Worm (Caenorhabditis elegans): ENCODE measurements around the gene C13F10.7.
A peak's percentile ranks its signal among the peaks of the same experiment; 100 is the strongest.

Gene C13F10.7

DNA sequence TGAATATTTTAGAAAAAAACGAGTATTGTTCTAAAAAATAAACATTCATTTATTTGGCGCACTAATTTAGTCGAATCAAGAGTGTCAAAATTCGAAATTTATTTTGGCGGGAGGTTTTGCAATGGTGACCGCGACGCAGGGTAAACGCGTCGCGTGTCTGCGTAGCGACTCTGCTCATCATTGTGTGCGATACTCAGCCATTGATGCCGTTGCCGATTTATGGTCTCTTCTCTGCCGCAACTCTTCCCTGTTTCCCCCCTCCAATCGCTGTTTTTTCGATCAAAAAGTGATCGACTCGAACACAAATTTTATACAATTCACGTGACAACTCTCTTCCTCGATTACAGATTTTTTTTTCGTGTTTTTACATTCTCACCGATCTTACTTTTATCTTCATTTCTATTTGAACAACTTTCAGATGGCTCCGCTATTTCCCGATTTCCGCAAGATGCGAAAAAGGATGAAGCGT is 26.5 kb downstream of the C13F10.7 start, which contains the start of gene F09G2.2 (continued):
- TF ChIP-seq dmd-8 (GFP tag; IDR thresholded peaks at IDR 0.05) (no peak), Y105C5A.15 (GFP tag; IDR thresholded peaks at IDR 0.05) (no peak), hmg-1.1 (GFP tag; IDR thresholded peaks at IDR 0.05) (peak; percentile 89), skn-1 (tag; optimal IDR thresholded peaks at IDR 0.05) (no peak), hlh-30 (tag; optimal IDR thresholded peaks at IDR 0.05; ENCODE audit: insufficient read depth) (peak; percentile 83), zag-1 (tag; optimal IDR thresholded peaks at IDR 0.05) (no peak), mxl-2 (GFP tag; conservative IDR thresholded peaks at IDR 0.05) (0 out of 2 replicates have a peak, but pooled peaks have one; percentile 36), pha-4 (GFP tag; IDR thresholded peaks at IDR 0.05) (peak; percentile 78; the same call in 1 of the 2 replicates), pha-4 (tag; optimal IDR thresholded peaks at IDR 0.05) (no peak), lin-29 (GFP tag; IDR thresholded peaks at IDR 0.05) (peak; percentile 80; the same call in 1 of the 2 replicates), daf-12 (tag; optimal IDR thresholded peaks at IDR 0.05) (no peak), ceh-62 (tag; optimal IDR thresholded peaks at IDR 0.05) (no peak), lin-15B (tag; optimal IDR thresholded peaks at IDR 0.05) (peak; percentile 28), D1046.2 (GFP tag; IDR thresholded peaks at IDR 0.05) (0 out of 2 replicates have a peak, but pooled peaks have one; percentile 44), R02D3.7 (tag; optimal IDR thresholded peaks at IDR 0.05) (no peak), Y48G9A.11 (GFP tag; IDR thresholded peaks at IDR 0.05) (peak; percentile 63), spr-1 (tag; optimal IDR thresholded peaks at IDR 0.05) (peak; percentile 56), F37D6.2 (tag; optimal IDR thresholded peaks at IDR 0.05) (peak; percentile 31), spr-3 (GFP tag; optimal IDR thresholded peaks at IDR 0.05) (peak; percentile 46), fos-1 (tag; optimal IDR thresholded peaks at IDR 0.05) (no peak), lir-3 (tag; optimal IDR thresholded peaks at IDR 0.05) (no peak), nhr-25 (tag; optimal IDR thresholded peaks at IDR 0.05; ENCODE audit: borderline replicate concordance, insufficient read depth) (peak; percentile 88), Y5F2A.4 (GFP tag; optimal IDR thresholded peaks at IDR 0.05) (no peak), nhr-10 (tag; optimal IDR thresholded peaks at IDR 0.05) (no peak), lin-13 (GFP tag; optimal IDR thresholded peaks at IDR 0.05) (peak; percentile 90), lim-7 (GFP tag; IDR thresholded peaks at IDR 0.05) (no peak), attf-4 (tag; optimal IDR thresholded peaks at IDR 0.05) (no peak), zip-2 (tag; optimal IDR thresholded peaks at IDR 0.05) (peak; percentile 49), lin-1 (GFP tag; IDR thresholded peaks at IDR 0.05) (peak; percentile 65), aly-2 (tag; optimal IDR thresholded peaks at IDR 0.05) (no peak), aha-1 (tag) (peak; percentile 99), ama-1 (optimal IDR thresholded peaks at IDR 0.05) (peak; percentile 61), nhr-11 (tag; optimal IDR thresholded peaks at IDR 0.05) (peak; percentile 92), hif-1 (tag; optimal IDR thresholded peaks at IDR 0.05) (peak in 1 of 2 experiments; percentile 78), jun-1 (tag; optimal IDR thresholded peaks at IDR 0.05) (peak; percentile 76), php-3 (GFP tag; IDR thresholded peaks at IDR 0.05) (peak; percentile 46; the same call in 1 of the 2 replicates), F44E2.7 (GFP tag; IDR thresholded peaks at IDR 0.05) (no peak), unc-39 (tag; optimal IDR thresholded peaks at IDR 0.05) (no peak), nhr-48 (tag; optimal IDR thresholded peaks at IDR 0.05) (peak; percentile 79), set-16 (GFP tag; IDR thresholded peaks at IDR 0.05) (peak; percentile 61), T20F7.1 (GFP tag; optimal IDR thresholded peaks at IDR 0.05) (no peak), nhr-102 (tag; optimal IDR thresholded peaks at IDR 0.05) (peak; percentile 80), daf-19 (GFP tag; conservative IDR thresholded peaks at IDR 0.05) (no peak), rbr-2 (tag; optimal IDR thresholded peaks at IDR 0.05) (peak; percentile 90), dve-1 (tag; optimal IDR thresholded peaks at IDR 0.05; ENCODE audit: insufficient read depth) (peak; percentile 97), madf-9 (GFP tag; conservative IDR thresholded peaks at IDR 0.05) (peak; percentile 73), zip-11 (GFP tag; IDR thresholded peaks at IDR 0.05) (no peak), gei-8 (GFP tag; optimal IDR thresholded peaks at IDR 0.05) (no peak), F26F4.8 (GFP tag; conservative IDR thresholded peaks at IDR 0.05) (no peak), cey-2 (tag; optimal IDR thresholded peaks at IDR 0.05; ENCODE audit: borderline replicate concordance, insufficient read depth) (no peak), daf-8 (GFP tag; IDR thresholded peaks at IDR 0.05) (no peak), pqm-1 (tag; optimal IDR thresholded peaks at IDR 0.05) (no peak)

Measured in whole organism, L4 larva.